In genomic region chrIV:4771792-4772191, ce11 we compare ENCODE assay signal across 3 worm cellular contexts.
TF ChIP-seq lines count a peak whose summit lies in the region.

R11E3.2 (plus strand) TSS chrIV:4772092.

TF ChIP-seq in whole organism, L2 larva, 48 proteins besides CTCF, POLR2A, EP300 and RAD21:
- TF ChIP-seq unc-39 (tag; optimal IDR thresholded peaks at IDR 0.05; lab: Kevin White, UChicago) = no peak
- TF ChIP-seq fos-1 (tag; optimal IDR thresholded peaks at IDR 0.05; lab: Kevin White, UChicago) = peak; percentile 29

TF ChIP-seq in whole organism, L4 larva, 104 proteins besides CTCF, POLR2A, EP300 and RAD21:
- TF ChIP-seq pqm-1 (tag; optimal IDR thresholded peaks at IDR 0.05; lab: Kevin White, UChicago) (peak; percentile 28), dmd-9 (GFP tag; IDR thresholded peaks at IDR 0.05; lab: Robert Waterston, UW) (no peak)

TF ChIP-seq in whole organism, young adult, 124 proteins besides CTCF, POLR2A, EP300 and RAD21:
- TF ChIP-seq D2030.7 (GFP tag; IDR thresholded peaks at IDR 0.05; lab: Robert Waterston, UW) = no peak
- peak; percentile 4 for TF ChIP-seq nhr-80 (tag; optimal IDR thresholded peaks at IDR 0.05; lab: Kevin White, UChicago)
- TF ChIP-seq attf-3 (GFP tag; conservative IDR thresholded peaks at IDR 0.05; lab: Robert Waterston, UW) = no peak
- TF ChIP-seq Y67H2A.10 (GFP tag; conservative IDR thresholded peaks at IDR 0.05; lab: Robert Waterston, UW) = no peak
- no peak for TF ChIP-seq C06A6.2 (GFP tag; conservative IDR thresholded peaks at IDR 0.05; lab: Robert Waterston, UW)
